Worm (Caenorhabditis elegans) whole organism, midembryonic: ENCODE measurements around the gene oga-1.

Experiments used
- T22C8.4 ChIP-seq: fragments of 200-800 bp; sonication (Bioruptor generic); IDR thresholded peaks from 2 replicates; pipeline ENCODE4 v1.3.6; 2022; ENCODE audit warnings: missing genetic modification characterization, missing compliant biosample characterization
- cog-1 ChIP-seq: sonication (generic microtip); optimal IDR thresholded peaks from 2 replicates; lab custom pipeline; 2016; ENCODE audit warnings: missing genetic modification characterization, missing compliant biosample characterization
- flt-1 ChIP-seq: fragments of 200-800 bp; sonication (Bioruptor generic); IDR thresholded peaks from 2 replicates; pipeline ENCODE4 v1.3.6; 2022; ENCODE audit warnings: missing genetic modification characterization, missing compliant biosample characterization
- klf-2 ChIP-seq: fragments of 200-800 bp; sonication (Bioruptor generic); conservative IDR thresholded peaks from 2 replicates; pipeline ENCODE4 v1.3.6; 2022; ENCODE audit warnings: missing genetic modification reagents, missing genetic modification characterization, missing compliant biosample characterization
- med-1 ChIP-seq: sonication (generic microtip); optimal IDR thresholded peaks from 2 replicates; lab custom pipeline; 2017; ENCODE audit warnings: missing genetic modification characterization, mild to moderate bottlenecking, missing compliant biosample characterization, antibody characterized with exemption, missing genetic modification reagents; ENCODE audit not compliant: insufficient read depth
- ref-1 ChIP-seq: fragments of 200-800 bp; sonication (Bioruptor generic); conservative IDR thresholded peaks from 2 replicates; pipeline ENCODE4 v1.3.6; 2022; ENCODE audit warnings: missing genetic modification reagents, missing genetic modification characterization, missing compliant biosample characterization
- tab-1 ChIP-seq: fragments of 200-800 bp; sonication (Bioruptor generic); IDR thresholded peaks from 2 replicates; pipeline ENCODE4 v1.3.6; 2022; ENCODE audit warnings: missing genetic modification characterization, missing compliant biosample characterization
- ztf-23 ChIP-seq: fragments of 200-800 bp; sonication (Bioruptor generic); IDR thresholded peaks from 2 replicates; pipeline ENCODE4 v1.3.6; 2022; ENCODE audit warnings: missing genetic modification reagents, missing genetic modification characterization, missing compliant biosample characterization
- ztf-29 ChIP-seq: fragments of 200-800 bp; sonication (Bioruptor generic); IDR thresholded peaks from 2 replicates; pipeline ENCODE4 v1.3.6; 2022; ENCODE audit warnings: missing genetic modification reagents, missing genetic modification characterization, missing compliant biosample characterization

Gene oga-1

DNA sequence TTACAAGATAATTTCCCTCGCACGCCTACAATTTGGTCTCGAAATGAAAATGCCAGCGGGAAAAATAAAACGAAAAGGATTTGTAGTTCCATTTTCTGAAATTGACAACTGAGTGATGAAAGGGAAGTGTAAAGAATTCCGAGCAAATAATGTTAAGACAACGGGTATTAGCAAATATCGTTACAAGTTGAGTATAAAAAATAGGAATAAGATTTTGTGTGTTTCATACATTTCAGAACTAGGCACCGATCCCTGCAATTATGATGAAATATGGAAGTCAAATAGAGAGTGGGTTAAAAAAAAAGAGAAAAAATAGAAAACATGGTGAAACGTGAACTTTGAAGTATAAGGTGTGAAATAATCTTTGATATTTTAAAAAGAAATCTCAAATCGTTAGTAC lies 32.8 kb downstream of the oga-1 start, which contains the start of gene ttr-38:
Gene ttr-38 (minus strand): TSS at position 101 of the 400 bp plus-strand sequence.
- no peak for TF ChIP-seq cog-1 (tag; lab: Kevin White, UChicago)
- TF ChIP-seq med-1 (GFP tag; lab: Kevin White, UChicago) = no peak
- TF ChIP-seq klf-2 = no peak
- no peak for TF ChIP-seq ztf-23 (GFP tag; lab: Robert Waterston, UW)
- TF ChIP-seq tab-1 (GFP tag; lab: Robert Waterston, UW) = no peak
- TF ChIP-seq T22C8.4 (GFP tag; lab: Robert Waterston, UW) = no peak
- TF ChIP-seq flt-1 = no peak
- no peak for TF ChIP-seq ztf-29 (GFP tag; lab: Robert Waterston, UW)
- no peak for TF ChIP-seq ref-1 (GFP tag; lab: Robert Waterston, UW)

DNA sequence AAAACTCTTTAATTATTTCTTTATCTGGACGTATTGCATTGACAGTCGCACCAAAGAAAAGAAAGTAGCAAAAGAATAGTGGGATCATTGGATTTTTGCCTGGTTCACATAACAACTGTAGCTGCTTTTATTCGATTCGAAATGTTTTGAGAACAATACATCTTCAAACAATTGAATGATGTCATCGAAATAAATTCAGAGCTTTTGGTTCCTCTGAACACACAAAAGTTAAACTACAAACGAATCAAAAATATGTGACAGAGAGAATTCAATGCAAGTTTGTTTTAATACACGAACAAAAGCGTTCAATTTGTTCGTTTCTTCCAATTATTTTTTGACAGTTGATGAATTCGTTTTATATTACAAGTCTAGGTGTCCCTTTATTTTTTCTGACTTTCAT lies 36.0 kb downstream of the oga-1 start, which contains the start of gene H29C22.1:
Gene H29C22.1 (minus strand): TSS at position 101 of the 400 bp plus-strand sequence.
- TF ChIP-seq ztf-29 (GFP tag; lab: Robert Waterston, UW) = no peak
- TF ChIP-seq cog-1 (tag; lab: Kevin White, UChicago) = no peak
- no peak for TF ChIP-seq klf-2

DNA sequence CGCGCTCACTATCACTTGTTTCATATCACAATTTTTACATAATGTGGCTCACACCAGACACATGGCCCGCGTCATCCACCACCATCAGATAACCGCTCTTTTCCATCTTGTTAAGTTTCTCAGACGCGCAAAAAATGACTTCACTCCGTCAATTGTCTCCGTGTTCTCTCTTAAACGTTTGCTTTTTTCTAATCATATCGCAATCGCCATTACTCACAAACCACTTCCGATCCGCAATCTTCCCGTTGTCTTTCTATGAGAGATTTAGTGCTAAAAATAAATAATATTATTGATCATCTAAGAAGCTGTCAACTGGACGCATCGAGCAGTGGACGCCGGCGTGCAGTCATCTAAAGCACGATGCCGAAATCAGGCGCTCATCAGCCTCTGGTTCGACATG lies 43.8 kb downstream of the oga-1 start, which contains the start of gene tmc-2:
Gene tmc-2 (plus strand): TSS at position 301 of the 400 bp plus-strand sequence.
- TF ChIP-seq ztf-23 (GFP tag; lab: Robert Waterston, UW) (no peak), ref-1 (GFP tag; lab: Robert Waterston, UW) (no peak), cog-1 (tag; lab: Kevin White, UChicago) (no peak), klf-2 (no peak), ztf-29 (GFP tag; lab: Robert Waterston, UW) (no peak), med-1 (GFP tag; lab: Kevin White, UChicago) (no peak), tab-1 (GFP tag; lab: Robert Waterston, UW) (no peak), flt-1 (no peak), T22C8.4 (GFP tag; lab: Robert Waterston, UW) (no peak)

DNA sequence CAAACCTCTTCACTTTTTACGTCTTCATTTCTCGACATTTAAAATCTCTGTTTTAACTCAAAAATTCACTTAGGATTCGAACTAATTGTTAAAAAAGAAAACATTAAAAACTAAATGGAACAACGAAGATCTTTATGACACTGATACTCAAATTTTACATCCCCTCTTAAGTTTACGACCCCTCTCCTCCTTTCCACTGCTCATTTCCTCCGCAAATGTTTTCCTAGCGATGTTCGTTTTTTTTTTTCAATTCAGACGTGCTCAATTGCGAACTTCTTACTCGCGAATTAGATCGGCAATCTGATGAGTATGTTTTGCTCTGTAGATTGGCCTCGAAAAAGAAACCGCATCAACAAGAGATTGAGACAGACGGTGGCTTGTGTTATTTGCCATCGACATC lies 44.5 kb downstream of the oga-1 start:
- TF ChIP-seq ref-1 (GFP tag; lab: Robert Waterston, UW) (no peak), flt-1 (no peak), ztf-29 (GFP tag; lab: Robert Waterston, UW) (no peak), tab-1 (GFP tag; lab: Robert Waterston, UW) (no peak), T22C8.4 (GFP tag; lab: Robert Waterston, UW) (no peak), cog-1 (tag; lab: Kevin White, UChicago) (no peak), ztf-23 (GFP tag; lab: Robert Waterston, UW) (no peak), med-1 (GFP tag; lab: Kevin White, UChicago) (no peak), klf-2 (no peak)

DNA sequence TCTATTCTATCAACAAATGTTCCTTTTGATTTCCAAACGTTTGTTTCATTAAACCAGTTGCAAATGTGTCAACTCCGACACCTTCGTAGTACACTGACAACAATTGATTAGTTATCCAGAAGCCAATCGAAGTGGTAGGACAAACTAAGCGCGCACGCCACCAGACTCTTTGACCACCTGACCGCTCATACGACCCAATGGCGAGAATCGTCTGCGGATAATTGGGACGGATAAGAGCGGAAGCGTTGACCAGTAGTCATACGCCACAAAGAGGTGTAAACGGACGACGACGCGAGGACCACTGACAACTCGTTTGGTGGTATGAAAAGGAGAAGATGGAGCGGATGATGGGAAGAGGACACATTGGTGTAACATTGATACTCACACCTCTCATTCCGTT lies 46.9 kb downstream of the oga-1 start:
- no peak for TF ChIP-seq med-1 (GFP tag; lab: Kevin White, UChicago)
- TF ChIP-seq T22C8.4 (GFP tag; lab: Robert Waterston, UW) = no peak
- no peak for TF ChIP-seq ref-1 (GFP tag; lab: Robert Waterston, UW)
- no peak for TF ChIP-seq flt-1
- no peak for TF ChIP-seq cog-1 (tag; lab: Kevin White, UChicago)
- no peak for TF ChIP-seq klf-2

DNA sequence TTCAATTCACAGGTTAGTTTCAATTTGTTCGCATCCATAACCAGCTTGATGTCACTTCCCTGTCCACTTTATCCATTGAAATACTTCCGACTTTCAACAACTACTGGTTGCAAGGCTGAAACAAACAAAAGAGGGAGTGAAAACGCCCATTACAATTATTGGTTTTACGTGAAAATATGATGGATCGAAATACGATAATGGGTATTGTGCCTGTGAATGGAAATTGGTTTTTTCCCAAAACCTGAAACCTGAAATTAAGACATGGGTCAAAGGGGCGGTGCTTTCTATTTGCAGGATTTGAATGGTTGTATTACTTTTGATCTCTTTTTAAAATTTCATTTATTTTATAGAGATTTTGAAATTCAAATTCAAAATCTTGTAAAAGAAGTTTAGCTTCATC lies 48.4 kb downstream of the oga-1 start, which contains the start of gene B0416.2:
Gene B0416.2 (plus strand): TSS at position 301 of the 400 bp plus-strand sequence.
- no peak for TF ChIP-seq tab-1 (GFP tag; lab: Robert Waterston, UW)
- TF ChIP-seq cog-1 (tag; lab: Kevin White, UChicago) = no peak
- TF ChIP-seq flt-1 = no peak
- no peak for TF ChIP-seq ztf-23 (GFP tag; lab: Robert Waterston, UW)
- TF ChIP-seq ref-1 (GFP tag; lab: Robert Waterston, UW) = no peak
- no peak for TF ChIP-seq klf-2
- TF ChIP-seq ztf-29 (GFP tag; lab: Robert Waterston, UW) = no peak
- TF ChIP-seq T22C8.4 (GFP tag; lab: Robert Waterston, UW) = no peak

DNA sequence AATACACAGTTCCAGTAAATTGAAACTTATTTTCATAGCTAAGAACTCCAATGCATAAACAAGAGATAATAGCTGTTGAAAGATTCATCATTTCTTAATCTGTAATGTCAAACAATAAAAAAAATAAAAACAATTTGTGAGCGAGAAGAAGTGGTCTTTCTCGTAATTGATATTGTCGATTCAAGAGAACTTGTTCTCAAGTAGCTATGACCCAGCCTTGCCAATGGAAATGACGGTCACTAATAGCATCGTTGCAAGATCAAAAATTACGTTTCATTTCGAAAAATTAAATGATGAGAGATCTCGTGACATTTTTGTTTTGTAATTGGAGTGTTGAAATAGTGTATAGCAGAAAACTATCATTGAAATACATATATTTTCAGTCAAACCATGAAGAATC lies 49.4 kb downstream of the oga-1 start, which contains the start of gene B0416.7:
Gene B0416.7 (minus strand): TSS at position 101 of the 400 bp plus-strand sequence.
- TF ChIP-seq T22C8.4 (GFP tag; lab: Robert Waterston, UW) = no peak
- TF ChIP-seq cog-1 (tag; lab: Kevin White, UChicago) = no peak
- TF ChIP-seq ztf-23 (GFP tag; lab: Robert Waterston, UW) = no peak
- no peak for TF ChIP-seq ref-1 (GFP tag; lab: Robert Waterston, UW)
- TF ChIP-seq ztf-29 (GFP tag; lab: Robert Waterston, UW) = no peak
- TF ChIP-seq klf-2 = no peak
- no peak for TF ChIP-seq tab-1 (GFP tag; lab: Robert Waterston, UW)
- TF ChIP-seq flt-1 = no peak
- TF ChIP-seq med-1 (GFP tag; lab: Kevin White, UChicago) = no peak

DNA sequence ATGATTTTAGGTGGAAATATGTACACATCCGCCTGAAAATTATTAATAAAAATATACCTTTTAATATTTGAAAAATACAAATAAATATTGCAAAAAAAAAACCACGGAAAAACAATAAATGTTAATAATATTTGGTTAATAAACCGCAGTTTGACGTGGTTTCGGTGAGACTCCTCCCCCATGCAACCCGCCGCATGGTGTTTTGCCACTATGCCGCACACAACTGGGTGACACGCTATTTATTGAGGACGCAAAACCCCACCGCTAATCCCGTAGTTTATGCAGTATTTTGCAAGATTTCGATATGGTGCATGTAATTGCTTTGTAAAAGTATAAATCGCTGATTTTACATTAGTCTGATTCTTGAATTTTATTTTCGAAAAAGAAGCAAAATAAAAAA lies 50.6 kb downstream of the oga-1 start, which contains the start of gene gly-13:
Gene gly-13 (minus strand): TSS at position 32 of the 400 bp plus-strand sequence.
- TF ChIP-seq med-1 (GFP tag; lab: Kevin White, UChicago) (peak; percentile 87), ref-1 (GFP tag; lab: Robert Waterston, UW) (0 out of 2 replicates have a peak, but pooled peaks have one; percentile 36), ztf-29 (GFP tag; lab: Robert Waterston, UW) (no peak), cog-1 (tag; lab: Kevin White, UChicago) (peak; percentile 72), flt-1 (peak; percentile 87), T22C8.4 (GFP tag; lab: Robert Waterston, UW) (no peak; the same call in 1 of the 2 replicates), klf-2 (peak; percentile 70; the same call in 1 of the 2 replicates), tab-1 (GFP tag; lab: Robert Waterston, UW) (peak; percentile 82; the same call in 1 of the 2 replicates), ztf-23 (GFP tag; lab: Robert Waterston, UW) (peak; percentile 86)

DNA sequence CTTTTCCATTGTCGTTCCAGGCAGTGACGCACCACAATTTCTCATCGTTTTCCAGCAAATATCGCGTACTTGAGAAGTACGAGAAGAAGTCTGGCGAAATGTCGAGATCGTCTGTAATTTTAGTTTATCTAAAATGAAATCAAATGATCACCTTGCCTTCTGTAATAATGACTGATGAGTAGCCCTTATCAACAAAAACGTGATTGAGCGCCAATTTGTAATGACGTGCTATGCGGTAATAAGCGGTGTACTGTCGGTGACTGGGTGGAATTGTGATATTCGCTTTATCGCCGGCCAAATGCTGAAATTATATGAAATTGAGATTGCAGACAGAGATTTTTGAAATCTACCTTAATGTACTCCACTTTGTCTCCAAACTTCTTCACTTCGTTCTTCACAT lies 51.8 kb downstream of the oga-1 start:
- TF ChIP-seq T22C8.4 (GFP tag; lab: Robert Waterston, UW) = no peak
- TF ChIP-seq flt-1 = no peak
- TF ChIP-seq cog-1 (tag; lab: Kevin White, UChicago) = no peak
- TF ChIP-seq ztf-23 (GFP tag; lab: Robert Waterston, UW) = no peak
- TF ChIP-seq ztf-29 (GFP tag; lab: Robert Waterston, UW) = no peak
- TF ChIP-seq ref-1 (GFP tag; lab: Robert Waterston, UW) = no peak
- TF ChIP-seq klf-2 = no peak
- no peak for TF ChIP-seq med-1 (GFP tag; lab: Kevin White, UChicago)
- TF ChIP-seq tab-1 (GFP tag; lab: Robert Waterston, UW) = no peak
